Worm (Caenorhabditis elegans) whole organism, L1 larva: ENCODE measurements around the gene Y97E10AR.4.

Experiments
- C34B4.2 ChIP-seq: sonication (generic microtip); optimal IDR thresholded peaks from 2 replicates; lab custom pipeline; 2017; ENCODE audit warnings: mild to moderate bottlenecking, missing genetic modification characterization, missing compliant biosample characterization
- F16B12.6 ChIP-seq: fragments of 150-350 bp; optimal IDR thresholded peaks from 2 replicates; lab custom pipeline; 2014; ENCODE audit warnings: missing biosample characterization, missing genetic modification characterization
- aha-1 ChIP-seq: fragments of 150-350 bp; optimal IDR thresholded peaks from 2 replicates; lab custom pipeline; 2014; ENCODE audit warnings: missing biosample characterization, missing genetic modification characterization
- aly-2 ChIP-seq: fragments of 150-350 bp; optimal IDR thresholded peaks from 2 replicates; lab custom pipeline; 2014; ENCODE audit warnings: missing biosample characterization, missing genetic modification characterization
- ama-1 ChIP-seq: fragments of 150-350 bp; optimal IDR thresholded peaks from 2 replicates; lab custom pipeline; 2014
- blmp-1 ChIP-seq: fragments of 150-350 bp; optimal IDR thresholded peaks from 2 replicates; lab custom pipeline; 2014; ENCODE audit warnings: missing biosample characterization, missing genetic modification characterization
- ceh-63 ChIP-seq: fragments of 200-800 bp; sonication (Bioruptor generic); optimal IDR thresholded peaks from 2 replicates; lab custom pipeline; 2018; ENCODE audit warnings: mild to moderate bottlenecking, missing genetic modification characterization, missing compliant biosample characterization
- ceh-82 ChIP-seq, 3 experiments: fragments of 150-350 bp in 1 of 3; sonication (generic microtip) in 2 of 3; optimal IDR thresholded peaks; 2 replicates each; lab custom pipeline; 2014 to 2017; ENCODE audit warnings: missing biosample characterization in 3 of 3, missing genetic modification characterization in 3 of 3
- ceh-90 ChIP-seq: sonication (generic microtip); optimal IDR thresholded peaks from 2 replicates; lab custom pipeline; 2016; ENCODE audit warnings: missing genetic modification characterization, missing compliant biosample characterization
- ces-1 ChIP-seq: fragments of 150-350 bp; optimal IDR thresholded peaks from 2 replicates; lab custom pipeline; 2014; ENCODE audit warnings: missing biosample characterization, missing genetic modification reagents, missing genetic modification characterization
- dpl-1 ChIP-seq, 3 experiments: fragments of 150-350 bp in 2 of 3; sonication (generic microtip) in 1 of 3; optimal IDR thresholded peaks; 2 replicates each; lab custom pipeline; 2014 to 2017; ENCODE audit warnings: missing biosample characterization in 3 of 3, missing genetic modification characterization in 3 of 3, missing genetic modification reagents in 3 of 3
- efl-1 ChIP-seq, 4 experiments: fragments of 150-350 bp; optimal IDR thresholded peaks in 3 of 4; peaks in 1 of 4; 1 replicate in 1 of 4; 2 replicates in 3 of 4; lab custom pipeline; 2014; ENCODE audit warnings: missing biosample characterization in 2 of 4, missing genetic modification characterization in 2 of 4, missing genetic modification reagents in 2 of 4
- efl-3 ChIP-seq: fragments of 200-800 bp; sonication (Bioruptor generic); optimal IDR thresholded peaks from 2 replicates; lab custom pipeline; 2018; ENCODE audit warnings: mild to moderate bottlenecking, missing genetic modification characterization, missing compliant biosample characterization
- egl-13 ChIP-seq: sonication (generic microtip); optimal IDR thresholded peaks from 2 replicates; lab custom pipeline; 2016; ENCODE audit warnings: missing genotype, missing genetic modification reagents, missing genetic modification characterization, missing compliant biosample characterization
- elt-2 ChIP-seq: sonication (generic microtip); optimal IDR thresholded peaks from 2 replicates; lab custom pipeline; 2016; ENCODE audit warnings: missing genetic modification characterization, mild to moderate bottlenecking, inconsistent platforms, missing compliant biosample characterization, missing genetic modification reagents
- fkh-4 ChIP-seq: sonication (generic microtip); optimal IDR thresholded peaks from 2 replicates; lab custom pipeline; 2016; ENCODE audit warnings: missing compliant biosample characterization, missing genetic modification characterization, borderline replicate concordance
- fkh-8 ChIP-seq: sonication (generic microtip); optimal IDR thresholded peaks from 2 replicates; lab custom pipeline; 2016; ENCODE audit warnings: mild to moderate bottlenecking, missing genetic modification characterization, missing compliant biosample characterization
- grh-1 ChIP-seq: fragments of 200-800 bp; sonication (Bioruptor generic); IDR thresholded peaks from 2 replicates; pipeline ENCODE4 v1.3.6; 2022; ENCODE audit warnings: missing genetic modification reagents, missing genetic modification characterization, missing compliant biosample characterization
- irx-1 ChIP-seq: sonication (generic microtip); optimal IDR thresholded peaks from 2 replicates; lab custom pipeline; 2016; ENCODE audit warnings: missing genetic modification characterization, missing compliant biosample characterization
- jun-1 ChIP-seq: fragments of 150-350 bp; optimal IDR thresholded peaks from 2 replicates; lab custom pipeline; 2014; ENCODE audit warnings: missing biosample characterization, missing genetic modification reagents, missing genetic modification characterization
- lin-13 ChIP-seq: fragments of 150-350 bp; optimal IDR thresholded peaks from 2 replicates; lab custom pipeline; 2014; ENCODE audit warnings: missing biosample characterization, missing genetic modification reagents, missing genetic modification characterization
- lsy-2 ChIP-seq, 2 experiments: fragments of 150-350 bp; optimal IDR thresholded peaks; 2 replicates each; lab custom pipeline; 2014; ENCODE audit warnings: missing biosample characterization in 2 of 2, missing genetic modification characterization in 2 of 2
- mab-9 ChIP-seq: fragments of 200-800 bp; sonication (Bioruptor generic); IDR thresholded peaks from 2 replicates; pipeline ENCODE4 v1.3.6; 2022; ENCODE audit warnings: missing genetic modification reagents, missing genetic modification characterization, missing compliant biosample characterization
- mep-1 ChIP-seq: fragments of 150-350 bp; optimal IDR thresholded peaks from 2 replicates; lab custom pipeline; 2014; ENCODE audit warnings: missing biosample characterization, missing genetic modification characterization
- nhr-11 ChIP-seq: fragments of 150-350 bp; optimal IDR thresholded peaks from 2 replicates; lab custom pipeline; 2014; ENCODE audit warnings: missing biosample characterization, missing genetic modification characterization
- nhr-12 ChIP-seq: sonication (generic microtip); optimal IDR thresholded peaks from 2 replicates; lab custom pipeline; 2017; ENCODE audit warnings: missing biosample characterization, missing genetic modification characterization
- nhr-19 ChIP-seq: fragments of 200-800 bp; sonication (Bioruptor generic); conservative IDR thresholded peaks from 2 replicates; pipeline ENCODE4 v1.3.6; 2022; ENCODE audit warnings: missing genetic modification characterization, missing compliant biosample characterization
- nhr-20 ChIP-seq: sonication (generic microtip); optimal IDR thresholded peaks from 2 replicates; lab custom pipeline; 2016; ENCODE audit warnings: mild to moderate bottlenecking, missing genetic modification characterization, missing compliant biosample characterization
- nhr-237 ChIP-seq: fragments of 150-350 bp; optimal IDR thresholded peaks from 2 replicates; lab custom pipeline; 2014; ENCODE audit warnings: missing biosample characterization, missing genetic modification characterization
- nhr-47 ChIP-seq: sonication (generic microtip); optimal IDR thresholded peaks from 2 replicates; lab custom pipeline; 2016; ENCODE audit warnings: mild to moderate bottlenecking, missing genetic modification characterization, moderate library complexity, missing compliant biosample characterization
- nhr-76 ChIP-seq: sonication (generic microtip); optimal IDR thresholded peaks from 2 replicates; lab custom pipeline; 2017; ENCODE audit warnings: missing biosample characterization, missing genetic modification characterization
- nhr-85 ChIP-seq: sonication (generic microtip); peaks from one replicate; lab custom pipeline; 2016; ENCODE audit warnings: missing genetic modification characterization, inconsistent platforms, missing compliant biosample characterization
- pag-3 ChIP-seq: sonication (generic microtip); optimal IDR thresholded peaks from 2 replicates; lab custom pipeline; 2017; ENCODE audit warnings: missing genetic modification characterization, mild to moderate bottlenecking, missing compliant biosample characterization, antibody characterized with exemption, borderline replicate concordance; ENCODE audit not compliant: insufficient read depth
- pax-3 ChIP-seq: fragments of 200-800 bp; sonication (Bioruptor generic); optimal IDR thresholded peaks from 2 replicates; lab custom pipeline; 2018; ENCODE audit warnings: mild to moderate bottlenecking, missing genetic modification characterization, moderate library complexity, missing compliant biosample characterization
- rnt-1 ChIP-seq: sonication (generic microtip); optimal IDR thresholded peaks from 2 replicates; lab custom pipeline; 2016; ENCODE audit warnings: mild to moderate bottlenecking, missing genetic modification characterization, moderate library complexity, missing compliant biosample characterization
- sox-4 ChIP-seq: sonication (generic microtip); optimal IDR thresholded peaks from 2 replicates; lab custom pipeline; 2016; ENCODE audit warnings: missing genetic modification characterization, missing compliant biosample characterization
- sptf-1 ChIP-seq: fragments of 150-350 bp; optimal IDR thresholded peaks from 2 replicates; lab custom pipeline; 2014; ENCODE audit warnings: missing biosample characterization, missing genetic modification characterization
- swsn-7 ChIP-seq: sonication (generic microtip); optimal IDR thresholded peaks from 2 replicates; lab custom pipeline; 2016; ENCODE audit warnings: missing genetic modification characterization, missing compliant biosample characterization
- tbx-2 ChIP-seq: sonication (generic microtip); optimal IDR thresholded peaks from 2 replicates; lab custom pipeline; 2016; ENCODE audit warnings: missing genetic modification characterization, missing compliant biosample characterization
- unc-86 ChIP-seq: sonication (generic microtip); optimal IDR thresholded peaks from 2 replicates; lab custom pipeline; 2016; ENCODE audit warnings: missing genetic modification characterization, missing compliant biosample characterization
- zag-1 ChIP-seq: fragments of 150-350 bp; optimal IDR thresholded peaks from 2 replicates; lab custom pipeline; 2014; ENCODE audit warnings: missing biosample characterization, missing genetic modification characterization
- zip-4 ChIP-seq: fragments of 200-800 bp; sonication (Bioruptor generic); optimal IDR thresholded peaks from 2 replicates; lab custom pipeline; 2018; ENCODE audit warnings: mild to moderate bottlenecking, missing genetic modification characterization, moderate library complexity, missing compliant biosample characterization
- ztf-11 ChIP-seq, 2 experiments: sonication (generic microtip); optimal IDR thresholded peaks; 2 replicates each; lab custom pipeline; 2016 to 2017; ENCODE audit warnings: missing genetic modification characterization in 2 of 2, missing biosample characterization in 1 of 2, missing compliant biosample characterization in 1 of 2
- ztf-4 ChIP-seq: fragments of 150-350 bp; optimal IDR thresholded peaks from 2 replicates; lab custom pipeline; 2014; ENCODE audit warnings: missing biosample characterization, missing genetic modification characterization

Y97E10AR.4 gene

ce11 chrV:8039085-8039525 lies 29.1 kb upstream of the Y97E10AR.4 start (continued):
- TF ChIP-seq egl-13 (tag; lab: Kevin White, UChicago) (no peak), F16B12.6 (no peak), rnt-1 (tag; lab: Kevin White, UChicago) (no peak), fkh-4 (tag; lab: Kevin White, UChicago) (no peak), mep-1 (tag; lab: Kevin White, UChicago) (peak; percentile 40), ceh-82 (tag; optimal IDR thresholded peaks at IDR 0.05; lab: Kevin White, UChicago) (no peak), sptf-1 (tag; lab: Kevin White, UChicago) (no peak), nhr-19 (GFP tag; lab: Robert Waterston, UW) (peak; percentile 13), sox-4 (no peak), ces-1 (GFP tag; lab: Kevin White, UChicago) (no peak), ceh-63 (GFP tag; lab: Kevin White, UChicago) (no peak), mab-9 (GFP tag; lab: Robert Waterston, UW) (no peak), zip-4 (GFP tag; lab: Kevin White, UChicago) (no peak), nhr-11 (tag; lab: Kevin White, UChicago) (no peak), pax-3 (no peak), ztf-11 (tag; optimal IDR thresholded peaks at IDR 0.05; lab: Kevin White, UChicago) (no peak), ztf-4 (tag; lab: Kevin White, UChicago) (peak; percentile 72), nhr-47 (tag; lab: Kevin White, UChicago) (peak; percentile 28), C34B4.2 (tag; lab: Kevin White, UChicago) (no peak), ceh-90 (tag; lab: Kevin White, UChicago) (no peak), nhr-12 (no peak), irx-1 (tag; lab: Kevin White, UChicago) (no peak), aly-2 (no peak), ama-1 (no peak), pag-3 (tag; lab: Kevin White, UChicago) (no peak), fkh-8 (tag; lab: Kevin White, UChicago) (no peak), tbx-2 (tag; lab: Kevin White, UChicago) (no peak), elt-2 (no peak), unc-86 (no peak), efl-1 (optimal IDR thresholded peaks at IDR 0.05; lab: Kevin White, UChicago) (no peak), efl-1 (GFP tag; optimal IDR thresholded peaks at IDR 0.05 in 1 of 2; lab: Kevin White, UChicago) (no peak), nhr-237 (tag; lab: Kevin White, UChicago) (no peak), zag-1 (no peak), dpl-1 (GFP tag; optimal IDR thresholded peaks at IDR 0.05; lab: Kevin White, UChicago) (no peak), grh-1 (GFP tag; lab: Robert Waterston, UW) (peak; percentile 46), blmp-1 (tag; lab: Kevin White, UChicago) (peak; percentile 27), swsn-7 (tag; lab: Kevin White, UChicago) (peak; percentile 13), nhr-76 (tag; lab: Kevin White, UChicago) (no peak)

ce11 chrV:8035947-8036346 lies 25.9 kb upstream of the Y97E10AR.4 start, which contains the start of gene ZC513.14:
TSS of gene ZC513.14 (minus strand) at chrV:8036047.
- TF ChIP-seq aha-1 (no peak), grh-1 (GFP tag; lab: Robert Waterston, UW) (no peak), lin-13 (GFP tag; lab: Kevin White, UChicago) (no peak), zip-4 (GFP tag; lab: Kevin White, UChicago) (no peak), nhr-19 (GFP tag; lab: Robert Waterston, UW) (no peak), efl-3 (GFP tag; lab: Kevin White, UChicago) (no peak), fkh-4 (tag; lab: Kevin White, UChicago) (no peak), nhr-20 (tag; lab: Kevin White, UChicago) (no peak), efl-1 (optimal IDR thresholded peaks at IDR 0.05; lab: Kevin White, UChicago) (no peak), efl-1 (GFP tag; optimal IDR thresholded peaks at IDR 0.05 in 1 of 2; lab: Kevin White, UChicago) (no peak), nhr-47 (tag; lab: Kevin White, UChicago) (no peak), jun-1 (tag; lab: Kevin White, UChicago) (no peak), sptf-1 (tag; lab: Kevin White, UChicago) (no peak), rnt-1 (tag; lab: Kevin White, UChicago) (no peak), nhr-85 (tag; lab: Kevin White, UChicago) (no peak), lsy-2 (tag; optimal IDR thresholded peaks at IDR 0.05; lab: Kevin White, UChicago) (no peak)
